Worm (Caenorhabditis elegans): ENCODE results near the gene F32D1.7.
A peak's percentile ranks its signal among the peaks of the same experiment; 100 is the strongest.
"Not testable (repeated sequence)": the region's sequence is repeated elsewhere in the genome, so short reads cannot be mapped to it uniquely, and the experiment has no call there.

DNA sequence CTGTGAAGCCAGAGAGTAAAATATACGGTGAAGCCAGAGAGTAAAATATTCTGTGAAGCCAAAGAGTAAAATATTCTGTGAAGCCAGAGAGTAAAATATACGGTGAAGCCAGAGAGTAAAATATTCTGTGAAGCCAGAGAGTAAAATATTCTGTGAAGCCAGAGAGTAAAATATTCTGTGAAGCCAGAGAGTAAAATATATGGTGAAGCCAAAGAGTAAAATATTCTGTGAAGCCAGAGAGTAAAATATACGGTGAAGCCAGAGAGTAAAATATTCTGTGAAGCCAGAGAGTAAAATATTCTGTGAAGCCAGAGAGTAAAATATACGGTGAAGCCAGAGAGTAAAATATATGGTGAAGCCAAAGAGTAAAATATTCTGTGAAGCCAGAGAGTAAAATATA, 41.8 kb downstream of the F32D1.7 start:
- TF ChIP-seq ztf-22 (GFP tag; optimal IDR thresholded peaks at IDR 0.05); nfya-1 (tag; optimal IDR thresholded peaks at IDR 0.05; ENCODE audit: borderline replicate concordance, insufficient read depth); F49E8.2 (tag; optimal IDR thresholded peaks at IDR 0.05; ENCODE audit: insufficient read depth); cebp-2 (GFP tag; IDR thresholded peaks at IDR 0.05); Y95B8A.8 (GFP tag; IDR thresholded peaks at IDR 0.05); rec-8 (tag; optimal IDR thresholded peaks at IDR 0.05): not testable (repeated sequence)
- peak; percentile 61; the same call in 1 of the 2 replicates for TF ChIP-seq Y53F4B.3 (GFP tag; IDR thresholded peaks at IDR 0.05)
